Fruit fly (Drosophila melanogaster) whole organism, embryonic: ENCODE results near the gene CG18598.

Source experiments
- Atf3 ChIP-seq: fragments of 200-800 bp; sonication (Bioruptor generic); optimal IDR thresholded peaks from 3 replicates; lab custom pipeline; 2016; ENCODE audit warnings: missing biosample characterization, missing genetic modification characterization
- CG10462 ChIP-seq: fragments of 200-800 bp; sonication (Bioruptor generic); optimal IDR thresholded peaks from 2 replicates; lab custom pipeline; 2016; ENCODE audit warnings: missing biosample characterization, missing genetic modification characterization
- CG10654 ChIP-seq: fragments of 200-800 bp; sonication (Bioruptor generic); optimal IDR thresholded peaks from 2 replicates; lab custom pipeline; 2016; ENCODE audit warnings: missing biosample characterization, missing genetic modification characterization
- CG11247 ChIP-seq: fragments of 200-800 bp; sonication (Bioruptor generic); IDR thresholded peaks from 2 replicates; pipeline ENCODE4 v1.3.6; 2022; ENCODE audit warnings: missing biosample characterization, missing genetic modification characterization
- CG11695 ChIP-seq: fragments of 200-800 bp; sonication (Bioruptor generic); IDR thresholded peaks from 3 replicates; pipeline ENCODE4 v1.3.6; 2022; ENCODE audit warnings: missing biosample characterization, missing genetic modification characterization
- CG15073 ChIP-seq: fragments of 200-800 bp; sonication (Bioruptor generic); optimal IDR thresholded peaks from 2 replicates; lab custom pipeline; 2016; ENCODE audit warnings: missing biosample characterization, missing genetic modification characterization
- CG18476 ChIP-seq: fragments of 200-800 bp; sonication (Bioruptor generic); optimal IDR thresholded peaks from 2 replicates; lab custom pipeline; 2016; ENCODE audit warnings: missing biosample characterization, mild to moderate bottlenecking, missing genetic modification characterization
- CG2129 ChIP-seq: fragments of 200-800 bp; sonication (Bioruptor generic); IDR thresholded peaks from 2 replicates; pipeline ENCODE4 v1.3.6; 2022; ENCODE audit warnings: missing biosample characterization, missing genetic modification characterization; ENCODE audit not compliant: partially characterized antibody
- CG2889 ChIP-seq: fragments of 200-800 bp; sonication (Bioruptor generic); IDR thresholded peaks from 3 replicates; pipeline ENCODE4 v1.3.6; 2022; ENCODE audit warnings: missing biosample characterization, missing genetic modification characterization
- CG30431 ChIP-seq: fragments of 200-800 bp; sonication (Bioruptor generic); optimal IDR thresholded peaks from 2 replicates; lab custom pipeline; 2017; ENCODE audit warnings: missing biosample characterization, missing genetic modification characterization
- CG31224 ChIP-seq: fragments of 200-800 bp; sonication (Bioruptor generic); IDR thresholded peaks from 2 replicates; pipeline ENCODE4 v1.3.6; 2022; ENCODE audit warnings: missing biosample characterization, missing genetic modification characterization
- CG33557 ChIP-seq: fragments of 200-800 bp; sonication (Bioruptor generic); optimal IDR thresholded peaks from 2 replicates; lab custom pipeline; 2019; ENCODE audit warnings: missing biosample characterization, mild to moderate bottlenecking, missing genetic modification characterization, moderate library complexity
- CG3838 ChIP-seq: fragments of 200-800 bp; sonication (Bioruptor generic); optimal IDR thresholded peaks from 3 replicates; lab custom pipeline; 2016; ENCODE audit warnings: missing biosample characterization, missing genetic modification characterization
- CG4328 ChIP-seq: fragments of 200-800 bp; sonication (Bioruptor generic); optimal IDR thresholded peaks from 3 replicates; lab custom pipeline; 2017; ENCODE audit warnings: missing biosample characterization, missing genetic modification reagents, missing genetic modification characterization
- CG7271 ChIP-seq: fragments of 200-800 bp; sonication (Bioruptor generic); optimal IDR thresholded peaks from 2 replicates; lab custom pipeline; 2018; ENCODE audit warnings: missing biosample characterization, mild to moderate bottlenecking, missing genetic modification characterization, moderate library complexity
- CG7372 ChIP-seq: fragments of 200-800 bp; sonication (Bioruptor generic); IDR thresholded peaks from 2 replicates; pipeline ENCODE4 v1.3.6; 2022; ENCODE audit warnings: missing biosample characterization, missing genetic modification characterization
- CG7839 ChIP-seq: fragments of 200-800 bp; sonication (Bioruptor generic); optimal IDR thresholded peaks from 3 replicates; lab custom pipeline; 2018; ENCODE audit warnings: missing biosample characterization, mild to moderate bottlenecking, missing genetic modification characterization, moderate library complexity
- CG9727 ChIP-seq: fragments of 200-800 bp; sonication (Bioruptor generic); optimal IDR thresholded peaks from 3 replicates; lab custom pipeline; 2017; ENCODE audit warnings: missing biosample characterization, mild to moderate bottlenecking, missing genetic modification characterization
- CG9797 ChIP-seq: fragments of 200-800 bp; sonication (Bioruptor generic); optimal IDR thresholded peaks from 3 replicates; lab custom pipeline; 2018; ENCODE audit warnings: missing biosample characterization, mild to moderate bottlenecking, missing genetic modification characterization
- CHES-1-like ChIP-seq: fragments of 200-800 bp; sonication (Bioruptor generic); optimal IDR thresholded peaks from 2 replicates; lab custom pipeline; 2016; ENCODE audit warnings: missing biosample characterization, missing genetic modification characterization
- Dref ChIP-seq: fragments of 200-800 bp; sonication (Bioruptor generic); IDR thresholded peaks from 2 replicates; pipeline ENCODE4 v1.3.6; 2022; ENCODE audit warnings: missing biosample characterization, missing genetic modification characterization
- Eip74EF ChIP-seq, 2 experiments: fragments of 200-800 bp in 1 of 2; fragments of >200 bp in 1 of 2; sonication (Bioruptor generic) in 1 of 2; optimal IDR thresholded peaks; 2 replicates each; lab custom pipeline; 2017 to 2019; ENCODE audit warnings: missing biosample characterization in 2 of 2, missing genetic modification characterization in 2 of 2, mild to moderate bottlenecking in 1 of 2, moderate library complexity in 1 of 2
- HHEX ChIP-seq: fragments of 200-800 bp; sonication (Bioruptor generic); optimal IDR thresholded peaks from 3 replicates; lab custom pipeline; 2017; ENCODE audit warnings: missing biosample characterization, mild to moderate bottlenecking, missing genetic modification characterization, missing genetic modification reagents
- Myb ChIP-seq: fragments of 200-800 bp; sonication (Bioruptor generic); optimal IDR thresholded peaks from 2 replicates; lab custom pipeline; 2016; ENCODE audit warnings: missing biosample characterization, missing genetic modification characterization
- NC2α ChIP-seq: fragments of 200-800 bp; sonication (Bioruptor generic); optimal IDR thresholded peaks from 2 replicates; lab custom pipeline; 2016; ENCODE audit warnings: missing biosample characterization, missing genetic modification characterization
- NK7.1 ChIP-seq: fragments of 200-800 bp; sonication (Bioruptor generic); optimal IDR thresholded peaks from 3 replicates; lab custom pipeline; 2016; ENCODE audit warnings: missing biosample characterization, missing genetic modification characterization
- Neu2 ChIP-seq: fragments of 200-800 bp; sonication (Bioruptor generic); optimal IDR thresholded peaks from 3 replicates; lab custom pipeline; 2016; ENCODE audit warnings: missing biosample characterization, missing genetic modification characterization, borderline replicate concordance
- Nf-YC ChIP-seq: fragments of 200-800 bp; optimal IDR thresholded peaks from 3 replicates; lab custom pipeline; 2019; ENCODE audit warnings: missing biosample characterization, mild to moderate bottlenecking, missing genetic modification characterization, moderate library complexity
- Rfx ChIP-seq: fragments of 200-800 bp; sonication (Bioruptor generic); IDR thresholded peaks from 2 replicates; pipeline ENCODE4 v1.3.6; 2022; ENCODE audit warnings: missing biosample characterization, missing genetic modification characterization
- Scr ChIP-seq: fragments of 200-800 bp; sonication (Bioruptor generic); IDR thresholded peaks from 2 replicates; pipeline ENCODE4 v1.3.6; 2022; ENCODE audit warnings: missing biosample characterization, missing genetic modification characterization; ENCODE audit not compliant: partially characterized antibody
- Side ChIP-seq: fragments of 200-800 bp; sonication (Bioruptor generic); optimal IDR thresholded peaks from 2 replicates; lab custom pipeline; 2016; ENCODE audit warnings: missing biosample characterization, missing genetic modification characterization
- ato ChIP-seq: fragments of 200-800 bp; sonication (Bioruptor generic); IDR thresholded peaks from 2 replicates; pipeline ENCODE4 v1.3.6; 2022; ENCODE audit warnings: missing biosample characterization, missing genetic modification characterization; ENCODE audit not compliant: partially characterized antibody
- crol ChIP-seq: fragments of 200-800 bp; sonication (Bioruptor generic); IDR thresholded peaks from 2 replicates; pipeline ENCODE4 v1.3.6; 2022; ENCODE audit warnings: missing biosample characterization, missing genetic modification characterization
- gcm2 ChIP-seq: fragments of 200-800 bp; sonication (Bioruptor generic); optimal IDR thresholded peaks from 2 replicates; lab custom pipeline; 2016; ENCODE audit warnings: missing biosample characterization, missing genetic modification characterization
- ham ChIP-seq: fragments of 200-800 bp; sonication (Bioruptor generic); IDR thresholded peaks from 2 replicates; pipeline ENCODE4 v1.3.6; 2022; ENCODE audit warnings: missing biosample characterization, missing genetic modification characterization
- hbn ChIP-seq: fragments of 200-800 bp; sonication (Bioruptor generic); IDR thresholded peaks from 2 replicates; pipeline ENCODE4 v1.3.6; 2022; ENCODE audit warnings: missing biosample characterization, missing genetic modification characterization; ENCODE audit not compliant: partially characterized antibody
- jing ChIP-seq: fragments of 200-800 bp; sonication (Bioruptor generic); optimal IDR thresholded peaks from 2 replicates; lab custom pipeline; 2018; ENCODE audit warnings: missing biosample characterization, mild to moderate bottlenecking, missing genetic modification characterization
- jumu ChIP-seq: fragments of 200-800 bp; sonication (Bioruptor generic); optimal IDR thresholded peaks from 3 replicates; lab custom pipeline; 2016; ENCODE audit warnings: missing biosample characterization, missing genetic modification characterization
- oc ChIP-seq: fragments of 200-800 bp; sonication (Bioruptor generic); optimal IDR thresholded peaks from 2 replicates; lab custom pipeline; 2018; ENCODE audit warnings: missing biosample characterization, mild to moderate bottlenecking, missing genetic modification characterization, moderate library complexity
- pfk ChIP-seq: fragments of 200-800 bp; sonication (Bioruptor generic); optimal IDR thresholded peaks from 2 replicates; lab custom pipeline; 2018; ENCODE audit warnings: missing biosample characterization, mild to moderate bottlenecking, missing genetic modification characterization, moderate library complexity
- pita ChIP-seq: fragments of 200-800 bp; sonication (Bioruptor generic); optimal IDR thresholded peaks from 2 replicates; lab custom pipeline; 2017; ENCODE audit warnings: missing biosample characterization, mild to moderate bottlenecking, missing genetic modification characterization
- ro ChIP-seq: fragments of 200-800 bp; sonication (Bioruptor generic); IDR thresholded peaks from 2 replicates; pipeline ENCODE4 v1.3.6; 2022; ENCODE audit warnings: missing biosample characterization, missing genetic modification characterization
- run ChIP-seq: fragments of 200-800 bp; sonication (Bioruptor generic); optimal IDR thresholded peaks from 3 replicates; lab custom pipeline; 2018; ENCODE audit warnings: missing biosample characterization, mild to moderate bottlenecking, missing genetic modification characterization
- sisA ChIP-seq: fragments of 200-800 bp; sonication (Bioruptor generic); IDR thresholded peaks from 2 replicates; pipeline ENCODE4 v1.3.6; 2022; ENCODE audit warnings: missing biosample characterization, missing genetic modification characterization
- slou ChIP-seq: fragments of 200-800 bp; sonication (Bioruptor generic); optimal IDR thresholded peaks from 3 replicates; lab custom pipeline; 2016; ENCODE audit warnings: missing biosample characterization, missing genetic modification characterization
- tgo ChIP-seq: fragments of 200-800 bp; sonication (Bioruptor generic); IDR thresholded peaks from 3 replicates; pipeline ENCODE4 v1.3.6; 2022; ENCODE audit warnings: missing biosample characterization, missing genetic modification characterization
- unc-4 ChIP-seq: fragments of 200-800 bp; sonication (Bioruptor generic); IDR thresholded peaks from 2 replicates; pipeline ENCODE4 v1.3.6; 2022; ENCODE audit warnings: missing biosample characterization, missing genetic modification characterization; ENCODE audit not compliant: partially characterized antibody
- vfl ChIP-seq: fragments of 200-800 bp; sonication (Bioruptor generic); optimal IDR thresholded peaks from 2 replicates; lab custom pipeline; 2016; ENCODE audit warnings: missing biosample characterization, missing genetic modification characterization
- vvl ChIP-seq: fragments of 200-800 bp; sonication (Bioruptor generic); IDR thresholded peaks from 2 replicates; pipeline ENCODE4 v1.3.6; 2022; ENCODE audit warnings: missing biosample characterization, missing genetic modification characterization

CG18598 gene

DNA sequence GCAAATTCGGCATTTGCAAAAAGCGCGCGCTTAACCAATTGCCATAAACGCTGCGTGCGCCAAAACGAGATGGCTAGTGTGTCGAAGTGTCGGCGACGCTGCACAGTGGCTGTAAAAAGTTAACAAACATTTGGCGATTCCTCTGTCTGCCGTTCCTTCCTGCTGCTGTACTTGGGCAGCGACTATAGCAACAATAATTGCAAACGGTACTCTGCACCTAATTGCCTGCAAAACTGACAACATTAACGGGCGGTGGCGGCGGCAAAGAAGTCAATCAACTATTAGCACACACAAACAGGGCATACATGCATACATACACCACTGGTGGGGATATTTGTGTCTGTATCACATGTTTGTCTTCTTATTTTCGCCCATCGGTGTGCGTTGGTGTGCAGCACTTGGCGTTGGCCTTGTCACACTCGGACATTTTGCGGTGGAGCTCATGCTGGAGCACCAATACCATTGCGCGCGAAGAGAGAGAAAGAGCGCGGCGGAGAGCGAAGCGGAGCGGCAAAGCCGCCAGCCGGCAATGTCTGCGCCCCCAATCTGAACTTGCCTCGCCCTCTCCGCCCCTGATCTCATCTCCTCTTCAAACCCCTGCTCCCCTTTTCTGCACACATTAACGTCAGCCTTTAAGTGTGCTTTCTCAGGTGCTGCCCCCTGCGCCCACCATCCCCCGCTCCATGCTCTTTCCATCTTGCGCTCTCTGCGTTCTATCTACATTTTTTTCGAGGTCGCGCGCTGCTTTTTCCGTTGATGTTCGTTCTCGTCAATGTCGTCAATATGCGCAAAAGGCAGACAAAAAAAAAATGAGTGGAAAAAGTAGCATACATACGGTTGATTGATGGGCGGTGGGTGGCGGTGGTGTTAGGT lies 6.5 kb upstream of the CG18598 start (continued):
- TF ChIP-seq CHES-1-like (GFP tag; lab: Kevin White, UChicago) (peak; percentile 12), CG4328 (GFP tag; lab: Kevin White, UChicago) (no peak), CG9797 (no peak), Neu2 (no peak), pita (no peak), Rfx (GFP tag; lab: Robert Waterston, UW) (peak; percentile 28), Eip74EF (GFP tag; optimal IDR thresholded peaks at IDR 0.05; lab: Kevin White, UChicago) (no peak), Atf3 (GFP tag; lab: Kevin White, UChicago) (no peak), CG2129 (GFP tag; lab: Robert Waterston, UW) (no peak), slou (GFP tag; lab: Kevin White, UChicago) (no peak), CG2889 (GFP tag; lab: Robert Waterston, UW) (no peak), HHEX (GFP tag; lab: Kevin White, UChicago) (no peak), CG31224 (peak; percentile 91), NC2α (no peak), CG7372 (GFP tag; lab: Robert Waterston, UW) (no peak), pfk (GFP tag; lab: Kevin White, UChicago) (no peak), ro (GFP tag; lab: Robert Waterston, UW) (no peak), jing (GFP tag; lab: Kevin White, UChicago) (no peak), ham (GFP tag; lab: Robert Waterston, UW) (no peak), CG7839 (tag; lab: Kevin White, UChicago) (no peak), CG7271 (tag; lab: Kevin White, UChicago) (no peak), sisA (GFP tag; lab: Robert Waterston, UW) (no peak), tgo (GFP tag; lab: Robert Waterston, UW) (0 out of 3 replicates have a peak, but pooled peaks have one; percentile 13), vvl (GFP tag; lab: Robert Waterston, UW) (no peak), Dref (GFP tag; lab: Robert Waterston, UW) (0 out of 2 replicates have a peak, but pooled peaks have one; percentile 13), oc (no peak), unc-4 (GFP tag; lab: Robert Waterston, UW) (peak; percentile 36), ato (GFP tag; lab: Robert Waterston, UW) (no peak; the same call in 1 of the 2 replicates), gcm2 (no peak), CG11695 (GFP tag; lab: Robert Waterston, UW) (no peak), NK7.1 (no peak), CG10462 (no peak), crol (GFP tag; lab: Robert Waterston, UW) (peak; percentile 100), CG9727 (no peak), CG3838 (GFP tag; lab: Kevin White, UChicago) (no peak), jumu (no peak), CG15073 (GFP tag; lab: Kevin White, UChicago) (no peak), CG30431 (GFP tag; lab: Kevin White, UChicago) (no peak), vfl (GFP tag; lab: Kevin White, UChicago) (no peak), CG18476 (GFP tag; lab: Kevin White, UChicago) (no peak), Nf-YC (tag; lab: Kevin White, UChicago) (peak; percentile 74), CG11247 (GFP tag; lab: Robert Waterston, UW) (no peak), Side (GFP tag; lab: Kevin White, UChicago) (no peak), CG33557 (GFP tag; lab: Kevin White, UChicago) (no peak), CG10654 (GFP tag; lab: Kevin White, UChicago) (no peak), Scr (GFP tag; lab: Robert Waterston, UW) (0 out of 2 replicates have a peak, but pooled peaks have one; percentile 6), run (tag; lab: Kevin White, UChicago) (no peak), Myb (no peak), hbn (no peak)
